Fruit fly (Drosophila melanogaster) whole organism, prepupa: ENCODE measurements around the gene CG33514.
A peak's percentile ranks its signal among the peaks of the same experiment; 100 is the strongest.

ENCODE experiments used
- CG11294 ChIP-seq: fragments of 200-800 bp; sonication (Bioruptor generic); IDR thresholded peaks from 2 replicates; pipeline ENCODE4 v1.3.6; 2022; ENCODE audit warnings: missing biosample characterization, missing genetic modification characterization
- CG32006 ChIP-seq: fragments of 200-800 bp; sonication (Bioruptor generic); optimal IDR thresholded peaks from 3 replicates; lab custom pipeline; 2017; ENCODE audit warnings: missing biosample characterization, mild to moderate bottlenecking, missing genetic modification characterization
- CG34406 ChIP-seq: fragments of 200-800 bp; sonication (Bioruptor generic); optimal IDR thresholded peaks from 3 replicates; lab custom pipeline; 2016; ENCODE audit warnings: missing biosample characterization, missing genetic modification characterization
- CG3919 ChIP-seq: fragments of 200-800 bp; sonication (Bioruptor generic); optimal IDR thresholded peaks from 3 replicates; lab custom pipeline; 2016; ENCODE audit warnings: missing biosample characterization, missing genetic modification characterization
- CG6854 ChIP-seq: fragments of 200-800 bp; sonication (Bioruptor generic); optimal IDR thresholded peaks from 2 replicates; lab custom pipeline; 2017; ENCODE audit warnings: missing biosample characterization, mild to moderate bottlenecking, missing genetic modification characterization
- CG8119 ChIP-seq: fragments of 200-800 bp; sonication (Bioruptor generic); IDR thresholded peaks from 3 replicates; pipeline ENCODE4 v1.3.6; 2022; ENCODE audit warnings: missing biosample characterization, missing genetic modification characterization
- CG8319 ChIP-seq: fragments of 200-800 bp; sonication (Bioruptor generic); optimal IDR thresholded peaks from 3 replicates; lab custom pipeline; 2016; ENCODE audit warnings: missing biosample characterization, missing genetic modification characterization
- CG8632 ChIP-seq: fragments of 200-800 bp; sonication (Bioruptor generic); optimal IDR thresholded peaks from 3 replicates; lab custom pipeline; 2016; ENCODE audit warnings: missing biosample characterization, missing genetic modification characterization
- Ets21C ChIP-seq: fragments of 200-800 bp; sonication (Bioruptor generic); optimal IDR thresholded peaks from 3 replicates; lab custom pipeline; 2016; ENCODE audit warnings: missing biosample characterization, missing genetic modification characterization
- Gug ChIP-seq: fragments of 200-800 bp; sonication (Bioruptor generic); IDR thresholded peaks from 2 replicates; pipeline ENCODE4 v1.3.6; 2022; ENCODE audit warnings: missing biosample characterization, missing genetic modification characterization
- Hr39 ChIP-seq: fragments of 200-800 bp; sonication (Bioruptor generic); optimal IDR thresholded peaks from 2 replicates; lab custom pipeline; 2016; ENCODE audit warnings: missing biosample characterization, missing genetic modification characterization
- Sox14 ChIP-seq: fragments of 200-800 bp; sonication (Bioruptor generic); optimal IDR thresholded peaks from 3 replicates; lab custom pipeline; 2016; ENCODE audit warnings: missing biosample characterization, missing genetic modification characterization
- acj6 ChIP-seq: fragments of 200-800 bp; sonication (Bioruptor generic); optimal IDR thresholded peaks from 3 replicates; lab custom pipeline; 2016; ENCODE audit warnings: missing biosample characterization, missing genetic modification characterization
- ss ChIP-seq, 2 experiments: fragments of 200-800 bp; sonication (Bioruptor generic); optimal IDR thresholded peaks; 2 replicates in 1 of 2; 3 replicates in 1 of 2; lab custom pipeline; 2017 to 2018; ENCODE audit warnings: mild to moderate bottlenecking in 2 of 2, missing biosample characterization in 2 of 2, missing genetic modification characterization in 2 of 2, moderate library complexity in 1 of 2

DNA sequence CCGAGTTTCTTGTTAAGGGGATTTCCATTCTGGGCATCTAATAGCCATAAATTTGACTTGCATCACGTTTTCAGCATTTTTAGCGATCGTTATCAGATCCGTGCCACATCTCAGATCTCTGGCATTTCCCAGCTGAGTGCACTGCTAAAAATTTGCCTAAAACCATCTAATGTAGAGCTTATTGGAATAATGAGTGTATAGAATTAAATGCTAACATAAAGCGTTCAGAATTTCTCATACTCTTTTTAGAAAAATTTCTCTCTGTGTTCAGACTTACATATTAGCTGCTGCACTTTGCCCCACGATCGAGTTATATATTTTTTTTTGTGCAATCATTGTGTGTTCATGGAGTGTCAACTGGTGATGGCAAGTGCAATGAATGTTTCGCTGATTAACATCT, 42.5 kb downstream of the CG33514 start:
- TF ChIP-seq CG32006 (GFP tag; lab: Kevin White, UChicago) (peak; percentile 76), CG8119 (GFP tag; lab: Robert Waterston, UW) (peak; percentile 68), CG6854 (GFP tag; lab: Kevin White, UChicago) (no peak), CG3919 (GFP tag; lab: Kevin White, UChicago) (peak; percentile 62), Ets21C (GFP tag; lab: Kevin White, UChicago) (peak; percentile 7), Hr39 (peak; percentile 45), ss (GFP tag; optimal IDR thresholded peaks at IDR 0.05; lab: Kevin White, UChicago) (no peak), Sox14 (GFP tag; lab: Kevin White, UChicago) (peak; percentile 22), acj6 (GFP tag; lab: Kevin White, UChicago) (peak; percentile 54), Gug (GFP tag; lab: Robert Waterston, UW) (peak; percentile 57; the same call in 1 of the 2 replicates), CG8632 (GFP tag; lab: Kevin White, UChicago) (peak; percentile 35), CG34406 (GFP tag; lab: Kevin White, UChicago) (peak; percentile 13), CG8319 (GFP tag; lab: Kevin White, UChicago) (no peak), CG11294 (peak; percentile 39; the same call in 1 of the 2 replicates)
